Fruit fly (Drosophila melanogaster) whole organism, adult: ENCODE results near the gene Rim2.

Experiments used
- CG11617 ChIP-seq: fragments of 200-800 bp; sonication (Bioruptor generic); optimal IDR thresholded peaks from 2 replicates; lab custom pipeline; 2017; ENCODE audit warnings: mild to moderate bottlenecking, missing biosample characterization, missing genetic modification reagents, missing genetic modification characterization
- CG12768 ChIP-seq: fragments of 200-800 bp; sonication (Bioruptor generic); optimal IDR thresholded peaks from 2 replicates; lab custom pipeline; 2017; ENCODE audit warnings: missing biosample characterization, missing genetic modification characterization, mild to moderate bottlenecking, moderate library complexity, missing genetic modification reagents
- CG1620 ChIP-seq: fragments of 200-800 bp; sonication (Bioruptor generic); optimal IDR thresholded peaks from 2 replicates; lab custom pipeline; 2016; ENCODE audit warnings: missing biosample characterization, missing genetic modification characterization
- CG33017 ChIP-seq: fragments of 200-800 bp; sonication (Bioruptor generic); optimal IDR thresholded peaks from 2 replicates; lab custom pipeline; 2018; ENCODE audit warnings: missing biosample characterization, mild to moderate bottlenecking, missing genetic modification characterization, moderate library complexity
- CG7045 ChIP-seq: fragments of 200-800 bp; sonication (Bioruptor generic); optimal IDR thresholded peaks from 2 replicates; lab custom pipeline; 2017; ENCODE audit warnings: missing biosample characterization, mild to moderate bottlenecking, missing genetic modification characterization
- Clk ChIP-seq: fragments of 200-800 bp; sonication (Bioruptor generic); optimal IDR thresholded peaks from 2 replicates; lab custom pipeline; 2017; ENCODE audit warnings: missing biosample characterization, missing genetic modification characterization
- Crg-1 ChIP-seq: fragments of 200-800 bp; sonication (Bioruptor generic); optimal IDR thresholded peaks from 2 replicates; lab custom pipeline; 2016; ENCODE audit warnings: missing biosample characterization, missing genetic modification characterization
- Mnt ChIP-seq: fragments of 200-800 bp; sonication (Bioruptor generic); optimal IDR thresholded peaks from 2 replicates; lab custom pipeline; 2016; ENCODE audit warnings: missing biosample characterization, mild to moderate bottlenecking, missing genetic modification characterization
- cic ChIP-seq: fragments of 200-800 bp; sonication (Bioruptor generic); optimal IDR thresholded peaks from 2 replicates; lab custom pipeline; 2017; ENCODE audit warnings: missing biosample characterization, mild to moderate bottlenecking, missing genetic modification characterization, moderate library complexity
- kay ChIP-seq: fragments of 200-800 bp; sonication (Bioruptor generic); peaks from one replicate; lab custom pipeline; 2016; ENCODE audit warnings: missing biosample characterization, missing genetic modification characterization, borderline replicate concordance
- ovo ChIP-seq: fragments of 200-800 bp; sonication (Bioruptor generic); optimal IDR thresholded peaks from 2 replicates; lab custom pipeline; 2016; ENCODE audit warnings: missing biosample characterization, missing genetic modification characterization
- pad ChIP-seq: fragments of 200-800 bp; sonication (Bioruptor generic); optimal IDR thresholded peaks from 3 replicates; lab custom pipeline; 2017; ENCODE audit warnings: missing biosample characterization, missing genetic modification characterization, mild to moderate bottlenecking, moderate library complexity, missing genetic modification reagents
- tj ChIP-seq: fragments of 200-800 bp; sonication (Bioruptor generic); optimal IDR thresholded peaks from 3 replicates; lab custom pipeline; 2017; ENCODE audit warnings: missing biosample characterization, mild to moderate bottlenecking, missing genetic modification characterization, moderate library complexity

DNA sequence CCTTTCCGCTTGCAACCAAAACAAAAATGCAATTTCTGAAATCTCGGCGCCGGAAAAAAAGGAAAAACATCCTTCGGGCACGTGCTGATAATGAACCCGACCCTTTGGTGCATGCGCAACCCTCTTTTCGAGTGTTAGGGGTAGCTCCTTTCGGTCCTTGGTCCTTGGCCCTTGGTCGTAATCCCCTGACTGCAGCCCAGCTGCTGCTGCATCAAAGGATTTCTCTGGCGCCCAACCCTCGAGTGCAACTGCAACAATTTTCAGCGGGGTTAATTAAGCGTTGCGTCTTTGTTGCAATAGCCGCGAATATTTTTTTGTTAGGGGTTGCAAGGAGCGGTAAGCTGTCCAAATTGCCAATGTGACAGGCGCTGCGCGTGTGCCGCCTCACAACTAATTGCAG, 53.8 kb downstream of the Rim2 start:
- no peak for TF ChIP-seq CG12768 (GFP tag; lab: Kevin White, UChicago)
- no peak for TF ChIP-seq tj (GFP tag; lab: Kevin White, UChicago)
- TF ChIP-seq kay = no peak
- no peak for TF ChIP-seq ovo (GFP tag; lab: Kevin White, UChicago)
- TF ChIP-seq pad (GFP tag; lab: Kevin White, UChicago) = no peak
- TF ChIP-seq Mnt = no peak
- no peak for TF ChIP-seq CG1620 (GFP tag; lab: Kevin White, UChicago)
- TF ChIP-seq Clk (GFP tag; lab: Kevin White, UChicago) = no peak
- TF ChIP-seq CG33017 (tag; lab: Kevin White, UChicago) = no peak
- TF ChIP-seq Crg-1 = no peak
- TF ChIP-seq CG11617 (GFP tag; lab: Kevin White, UChicago) = no peak
- TF ChIP-seq CG7045 = no peak
- TF ChIP-seq cic = no peak
